Fruit fly (Drosophila melanogaster) whole organism, adult: ENCODE data around the gene Mkp3.

Experiments
- CG11617 ChIP-seq: fragments of 200-800 bp; sonication (Bioruptor generic); optimal IDR thresholded peaks from 2 replicates; lab custom pipeline; 2017; ENCODE audit warnings: mild to moderate bottlenecking, missing biosample characterization, missing genetic modification reagents, missing genetic modification characterization
- CG7045 ChIP-seq: fragments of 200-800 bp; sonication (Bioruptor generic); optimal IDR thresholded peaks from 2 replicates; lab custom pipeline; 2017; ENCODE audit warnings: missing biosample characterization, mild to moderate bottlenecking, missing genetic modification characterization
- bab1 ChIP-seq: fragments of 200-800 bp; sonication (Bioruptor generic); optimal IDR thresholded peaks from 3 replicates; lab custom pipeline; 2019; ENCODE audit warnings: missing biosample characterization, mild to moderate bottlenecking, missing genetic modification characterization, moderate library complexity
- tj ChIP-seq: fragments of 200-800 bp; sonication (Bioruptor generic); optimal IDR thresholded peaks from 3 replicates; lab custom pipeline; 2017; ENCODE audit warnings: missing biosample characterization, mild to moderate bottlenecking, missing genetic modification characterization, moderate library complexity
- toe ChIP-seq: fragments of 200-800 bp; sonication (Bioruptor generic); optimal IDR thresholded peaks from 2 replicates; lab custom pipeline; 2016; ENCODE audit warnings: missing biosample characterization, missing genetic modification characterization

- no peak for TF ChIP-seq CG11617 (GFP tag; lab: Kevin White, UChicago)
- no peak for TF ChIP-seq CG7045 (GFP tag; lab: Kevin White, UChicago)
- TF ChIP-seq tj (GFP tag; lab: Kevin White, UChicago): no peak
- TF ChIP-seq bab1 (GFP tag; lab: Kevin White, UChicago): no peak
- no peak for TF ChIP-seq toe (GFP tag; lab: Kevin White, UChicago)
Observed at dm6 chr3L:19055064-19055463, 31.2 kb downstream of the Mkp3 start.
